Worm (Caenorhabditis elegans) whole organism, early embryonic: ENCODE results near the gene C35C5.8.

ENCODE experiments used
- aly-1 ChIP-seq: sonication (generic microtip); optimal IDR thresholded peaks from 2 replicates; lab custom pipeline; 2016; ENCODE audit warnings: missing genetic modification characterization, missing compliant biosample characterization
- ama-1 ChIP-seq: fragments of 150-350 bp; optimal IDR thresholded peaks from 2 replicates; lab custom pipeline; 2014
- ets-7 ChIP-seq: sonication (generic microtip); optimal IDR thresholded peaks from 2 replicates; lab custom pipeline; 2016; ENCODE audit warnings: missing genotype, missing genetic modification characterization, missing compliant biosample characterization
- flt-1 ChIP-seq: fragments of 200-800 bp; sonication (Bioruptor generic); IDR thresholded peaks from 2 replicates; pipeline ENCODE4 v1.3.6; 2022; ENCODE audit warnings: missing genetic modification characterization, missing compliant biosample characterization
- hmg-4 ChIP-seq: fragments of 200-800 bp; sonication (Bioruptor generic); optimal IDR thresholded peaks from 2 replicates; lab custom pipeline; 2018; ENCODE audit warnings: mild to moderate bottlenecking, missing genetic modification characterization, missing compliant biosample characterization
- tbx-11 ChIP-seq: fragments of 200-800 bp; sonication (Bioruptor generic); IDR thresholded peaks from 2 replicates; pipeline ENCODE4 v1.3.6; 2022; ENCODE audit warnings: missing genetic modification characterization, missing compliant biosample characterization

DNA sequence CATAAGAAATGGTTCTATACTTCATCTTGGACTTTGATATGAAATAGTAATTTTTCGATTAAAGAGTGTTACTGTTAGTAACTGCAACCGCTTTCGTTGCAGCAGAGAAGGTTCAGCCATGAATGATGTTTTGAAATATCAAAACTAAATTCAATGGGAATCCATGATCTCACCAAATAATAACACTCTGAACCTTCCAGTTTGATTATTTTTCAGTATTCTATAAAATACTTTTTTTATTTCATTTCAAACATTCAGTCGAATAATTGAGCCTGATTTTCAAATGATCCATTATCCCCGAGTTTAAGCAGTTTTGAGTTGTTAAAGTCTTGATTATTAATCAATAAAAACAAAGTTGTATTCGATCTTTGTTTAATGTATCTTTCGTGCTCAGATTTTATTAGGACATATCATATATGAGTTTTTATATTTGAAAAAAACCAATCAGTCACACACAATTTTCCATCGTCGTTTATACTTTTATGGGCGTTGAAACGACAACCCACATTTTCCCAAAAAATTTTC is 3.9 kb downstream of the C35C5.8 start, which contains the start of gene gcp-2.2:
- no peak for TF ChIP-seq tbx-11 (GFP tag; lab: Robert Waterston, UW)
- TF ChIP-seq ets-7 (tag; lab: Kevin White, UChicago), result no peak
- no peak for TF ChIP-seq ama-1 (lab: Kevin White, UChicago)
- TF ChIP-seq aly-1 (tag; lab: Kevin White, UChicago), result no peak
- TF ChIP-seq flt-1, result no peak
- no peak for TF ChIP-seq hmg-4 (GFP tag; lab: Kevin White, UChicago)
